Fruit fly (Drosophila melanogaster) whole organism, prepupa: Measurements from ENCODE around the gene CG14423.

Source experiments
- CG10631 ChIP-seq: fragments of 200-800 bp; sonication (Bioruptor generic); optimal IDR thresholded peaks from 2 replicates; lab custom pipeline; 2016; ENCODE audit warnings: missing biosample characterization, missing genetic modification characterization
- CG11762 ChIP-seq: fragments of 200-800 bp; sonication (Bioruptor generic); optimal IDR thresholded peaks from 3 replicates; lab custom pipeline; 2016; ENCODE audit warnings: missing biosample characterization, missing genetic modification characterization; ENCODE audit not compliant: insufficient read depth
- CG6276 ChIP-seq: fragments of 200-800 bp; sonication (Bioruptor generic); optimal IDR thresholded peaks from 2 replicates; lab custom pipeline; 2017; ENCODE audit warnings: missing biosample characterization, mild to moderate bottlenecking, missing genetic modification characterization
- CG6854 ChIP-seq: fragments of 200-800 bp; sonication (Bioruptor generic); optimal IDR thresholded peaks from 2 replicates; lab custom pipeline; 2017; ENCODE audit warnings: missing biosample characterization, mild to moderate bottlenecking, missing genetic modification characterization
- Hr38 ChIP-seq: sonication (Bioruptor generic); optimal IDR thresholded peaks from 2 replicates; lab custom pipeline; 2016; ENCODE audit warnings: missing biosample characterization, missing genetic modification characterization
- Hr39 ChIP-seq: fragments of 200-800 bp; sonication (Bioruptor generic); optimal IDR thresholded peaks from 2 replicates; lab custom pipeline; 2016; ENCODE audit warnings: missing biosample characterization, missing genetic modification characterization
- eg ChIP-seq: fragments of 200-800 bp; sonication (Bioruptor generic); IDR thresholded peaks from 3 replicates; pipeline ENCODE4 v1.3.6; 2022; ENCODE audit warnings: missing biosample characterization, missing genetic modification characterization
- pdm3 ChIP-seq: fragments of 200-800 bp; sonication (Bioruptor generic); optimal IDR thresholded peaks from 3 replicates; lab custom pipeline; 2016; ENCODE audit warnings: missing biosample characterization, missing genetic modification characterization
- ss ChIP-seq, 2 experiments: fragments of 200-800 bp; sonication (Bioruptor generic); optimal IDR thresholded peaks; 2 replicates in 1 of 2; 3 replicates in 1 of 2; lab custom pipeline; 2017 to 2018; ENCODE audit warnings: mild to moderate bottlenecking in 2 of 2, missing biosample characterization in 2 of 2, missing genetic modification characterization in 2 of 2, moderate library complexity in 1 of 2

dm6 chrX:2980290-2980689 is 35.1 kb downstream of the CG14423 start:
- TF ChIP-seq Hr38 (GFP tag; lab: Kevin White, UChicago) (no peak), Hr39 (GFP tag; lab: Kevin White, UChicago) (no peak), pdm3 (GFP tag; lab: Kevin White, UChicago) (no peak), CG6854 (GFP tag; lab: Kevin White, UChicago) (no peak), CG6276 (GFP tag; lab: Kevin White, UChicago) (no peak), CG11762 (GFP tag; lab: Kevin White, UChicago) (no peak), ss (GFP tag; optimal IDR thresholded peaks at IDR 0.05; lab: Kevin White, UChicago) (no peak), CG10631 (GFP tag; lab: Kevin White, UChicago) (no peak), eg (GFP tag; lab: Robert Waterston, UW) (no peak)
